Worm (Caenorhabditis elegans): ENCODE results near the gene ZC178.2.

Gene ZC178.2

ce11 chrV:8653080-8653821, 58.6 kb downstream of the ZC178.2 start:
- TF ChIP-seq tra-1 (GFP tag; IDR thresholded peaks at IDR 0.05) (peak; percentile 89; the same call in 1 of the 2 replicates), ceh-62 (tag; optimal IDR thresholded peaks at IDR 0.05) (no peak), hmg-1.1 (GFP tag; IDR thresholded peaks at IDR 0.05) (0 out of 2 replicates have a peak, but pooled peaks have one; percentile 13), dmd-6 (GFP tag; IDR thresholded peaks at IDR 0.05) (peak; percentile 92), nhr-237 (tag; optimal IDR thresholded peaks at IDR 0.05) (no peak), ZK337.2 (GFP tag; IDR thresholded peaks at IDR 0.05) (no peak), unc-62 (GFP tag; optimal IDR thresholded peaks at IDR 0.05 in 1 of 2) (peak in 1 of 2 experiments; percentile 92), unc-62 (tag; optimal IDR thresholded peaks at IDR 0.05) (no peak), zag-1 (tag; optimal IDR thresholded peaks at IDR 0.05) (no peak), dmd-9 (GFP tag; IDR thresholded peaks at IDR 0.05) (no peak), hlh-11 (tag; optimal IDR thresholded peaks at IDR 0.05) (peak; percentile 63), hlh-30 (tag; optimal IDR thresholded peaks at IDR 0.05; ENCODE audit: insufficient read depth) (peak; percentile 10), F49E8.2 (tag; optimal IDR thresholded peaks at IDR 0.05; ENCODE audit: borderline replicate concordance) (no peak), zfp-3 (GFP tag; conservative IDR thresholded peaks at IDR 0.05) (no peak), ceh-20 (GFP tag; IDR thresholded peaks at IDR 0.05) (peak; percentile 91), spr-1 (tag; optimal IDR thresholded peaks at IDR 0.05) (no peak), lin-15B (tag; optimal IDR thresholded peaks at IDR 0.05) (no peak), nhr-28 (tag; optimal IDR thresholded peaks at IDR 0.05) (peak; percentile 61), unc-130 (GFP tag; optimal IDR thresholded peaks at IDR 0.05) (no peak), ama-1 (optimal IDR thresholded peaks at IDR 0.05) (no peak), nhr-25 (tag; optimal IDR thresholded peaks at IDR 0.05; ENCODE audit: borderline replicate concordance, insufficient read depth) (peak; percentile 68), duxl-1 (tag; optimal IDR thresholded peaks at IDR 0.05; ENCODE audit: poor library complexity) (no peak), php-3 (GFP tag; IDR thresholded peaks at IDR 0.05) (peak; percentile 88), hif-1 (tag; optimal IDR thresholded peaks at IDR 0.05) (peak; percentile 30 to 73), aha-1 (tag) (peak; percentile 87), saeg-2 (GFP tag; IDR thresholded peaks at IDR 0.05) (no peak), nhr-48 (tag; optimal IDR thresholded peaks at IDR 0.05) (peak; percentile 67), mxl-2 (GFP tag; conservative IDR thresholded peaks at IDR 0.05) (0 out of 2 replicates have a peak, but pooled peaks have one; percentile 27)

ce11 chrV:8652177-8652576, 59.6 kb downstream of the ZC178.2 start:
- TF ChIP-seq unc-62 (GFP tag; optimal IDR thresholded peaks at IDR 0.05 in 1 of 2) (peak in 1 of 2 experiments; percentile 93), unc-62 (tag; optimal IDR thresholded peaks at IDR 0.05) (no peak), F26F4.8 (GFP tag; conservative IDR thresholded peaks at IDR 0.05) (no peak), mxl-3 (GFP tag; optimal IDR thresholded peaks at IDR 0.05) (peak; percentile 1), Y105C5A.15 (GFP tag; IDR thresholded peaks at IDR 0.05) (no peak), hlh-11 (tag; optimal IDR thresholded peaks at IDR 0.05) (peak; percentile 5), mdl-1 (tag; optimal IDR thresholded peaks at IDR 0.05) (no peak), aha-1 (tag) (peak; percentile 81), nhr-28 (tag; optimal IDR thresholded peaks at IDR 0.05) (peak; percentile 6)

ce11 chrV:8651007-8651711, 60.7 kb downstream of the ZC178.2 start:
- TF ChIP-seq egl-43 (GFP tag; IDR thresholded peaks at IDR 0.05) (no peak), snpc-4 (tag; optimal IDR thresholded peaks at IDR 0.05) (no peak), nhr-42 (GFP tag; IDR thresholded peaks at IDR 0.05) (no peak), hlh-30 (tag; optimal IDR thresholded peaks at IDR 0.05; ENCODE audit: insufficient read depth) (peak; percentile 40), php-3 (GFP tag; IDR thresholded peaks at IDR 0.05) (peak; percentile 99), mep-1 (tag; optimal IDR thresholded peaks at IDR 0.05) (peak; percentile 56), F49E8.2 (tag; optimal IDR thresholded peaks at IDR 0.05; ENCODE audit: borderline replicate concordance) (no peak), zip-11 (GFP tag; IDR thresholded peaks at IDR 0.05) (no peak), ZK337.2 (GFP tag; IDR thresholded peaks at IDR 0.05) (no peak), lir-3 (tag; optimal IDR thresholded peaks at IDR 0.05) (no peak), ctbp-1 (GFP tag; IDR thresholded peaks at IDR 0.05) (no peak), unc-130 (GFP tag; optimal IDR thresholded peaks at IDR 0.05) (no peak), F37D6.2 (tag; optimal IDR thresholded peaks at IDR 0.05) (no peak), fos-1 (tag; optimal IDR thresholded peaks at IDR 0.05) (no peak), F44E2.7 (GFP tag; IDR thresholded peaks at IDR 0.05) (no peak), ceh-20 (GFP tag; IDR thresholded peaks at IDR 0.05) (peak; percentile 78), pha-4 (GFP tag; IDR thresholded peaks at IDR 0.05) (peak; percentile 85; the same call in 1 of the 2 replicates), pha-4 (tag; optimal IDR thresholded peaks at IDR 0.05) (peak; percentile 23), nhr-11 (tag; optimal IDR thresholded peaks at IDR 0.05) (no peak), mdt-29 (GFP tag; IDR thresholded peaks at IDR 0.05) (no peak)
